Fruit fly (Drosophila melanogaster) whole organism, prepupa: ENCODE measurements around the gene CG33493.

Experiments used
- Blimp-1 ChIP-seq: fragments of 200-800 bp; sonication (Bioruptor generic); optimal IDR thresholded peaks from 3 replicates; lab custom pipeline; 2017; ENCODE audit warnings: missing biosample characterization, missing genetic modification characterization, mild to moderate bottlenecking, moderate library complexity, missing genetic modification reagents
- CG11294 ChIP-seq: fragments of 200-800 bp; sonication (Bioruptor generic); IDR thresholded peaks from 2 replicates; pipeline ENCODE4 v1.3.6; 2022; ENCODE audit warnings: missing biosample characterization, missing genetic modification characterization
- CG11762 ChIP-seq: fragments of 200-800 bp; sonication (Bioruptor generic); optimal IDR thresholded peaks from 3 replicates; lab custom pipeline; 2016; ENCODE audit warnings: missing biosample characterization, missing genetic modification characterization; ENCODE audit not compliant: insufficient read depth
- CG11902 ChIP-seq: fragments of 200-800 bp; sonication (Bioruptor generic); optimal IDR thresholded peaks from 3 replicates; lab custom pipeline; 2016; ENCODE audit warnings: missing biosample characterization, missing genetic modification characterization
- CG15336 ChIP-seq: fragments of 200-800 bp; sonication (Bioruptor generic); IDR thresholded peaks from 2 replicates; pipeline ENCODE4 v1.3.6; 2022; ENCODE audit warnings: missing biosample characterization, missing genetic modification characterization
- CG16779 ChIP-seq: fragments of 200-800 bp; sonication (Bioruptor generic); optimal IDR thresholded peaks from 3 replicates; lab custom pipeline; 2017; ENCODE audit warnings: missing biosample characterization, mild to moderate bottlenecking, missing genetic modification characterization
- CG3032 ChIP-seq: fragments of 200-800 bp; optimal IDR thresholded peaks from 2 replicates; lab custom pipeline; 2019; ENCODE audit warnings: missing biosample characterization, mild to moderate bottlenecking, missing genetic modification characterization, moderate library complexity
- CG31627 ChIP-seq: fragments of 200-800 bp; sonication (Bioruptor generic); optimal IDR thresholded peaks from 3 replicates; lab custom pipeline; 2016; ENCODE audit warnings: missing biosample characterization, missing genetic modification characterization
- CG32006 ChIP-seq: fragments of 200-800 bp; sonication (Bioruptor generic); optimal IDR thresholded peaks from 3 replicates; lab custom pipeline; 2017; ENCODE audit warnings: missing biosample characterization, mild to moderate bottlenecking, missing genetic modification characterization
- CG34406 ChIP-seq: fragments of 200-800 bp; sonication (Bioruptor generic); optimal IDR thresholded peaks from 3 replicates; lab custom pipeline; 2016; ENCODE audit warnings: missing biosample characterization, missing genetic modification characterization
- CG3919 ChIP-seq: fragments of 200-800 bp; sonication (Bioruptor generic); optimal IDR thresholded peaks from 3 replicates; lab custom pipeline; 2016; ENCODE audit warnings: missing biosample characterization, missing genetic modification characterization
- CG4318 ChIP-seq: fragments of 200-800 bp; sonication (Bioruptor generic); optimal IDR thresholded peaks from 3 replicates; lab custom pipeline; 2017; ENCODE audit warnings: missing biosample characterization, mild to moderate bottlenecking, missing genetic modification characterization
- CG6163 ChIP-seq: fragments of 200-800 bp; sonication (Bioruptor generic); IDR thresholded peaks from 3 replicates; pipeline ENCODE4 v1.3.6; 2022; ENCODE audit warnings: missing biosample characterization, missing genetic modification characterization
- CG6276 ChIP-seq: fragments of 200-800 bp; sonication (Bioruptor generic); optimal IDR thresholded peaks from 2 replicates; lab custom pipeline; 2017; ENCODE audit warnings: missing biosample characterization, mild to moderate bottlenecking, missing genetic modification characterization
- CG6808 ChIP-seq: fragments of 200-800 bp; sonication (Bioruptor generic); optimal IDR thresholded peaks from 3 replicates; lab custom pipeline; 2017; ENCODE audit warnings: missing biosample characterization, missing genetic modification characterization, mild to moderate bottlenecking, moderate library complexity, missing genetic modification reagents
- CG6854 ChIP-seq: fragments of 200-800 bp; sonication (Bioruptor generic); optimal IDR thresholded peaks from 2 replicates; lab custom pipeline; 2017; ENCODE audit warnings: missing biosample characterization, mild to moderate bottlenecking, missing genetic modification characterization
- CG8119 ChIP-seq: fragments of 200-800 bp; sonication (Bioruptor generic); IDR thresholded peaks from 3 replicates; pipeline ENCODE4 v1.3.6; 2022; ENCODE audit warnings: missing biosample characterization, missing genetic modification characterization
- CG8319 ChIP-seq: fragments of 200-800 bp; sonication (Bioruptor generic); optimal IDR thresholded peaks from 3 replicates; lab custom pipeline; 2016; ENCODE audit warnings: missing biosample characterization, missing genetic modification characterization
- CG8632 ChIP-seq: fragments of 200-800 bp; sonication (Bioruptor generic); optimal IDR thresholded peaks from 3 replicates; lab custom pipeline; 2016; ENCODE audit warnings: missing biosample characterization, missing genetic modification characterization
- Eip75B ChIP-seq: fragments of 200-800 bp; sonication (Bioruptor generic); optimal IDR thresholded peaks from 3 replicates; lab custom pipeline; 2016; ENCODE audit warnings: missing biosample characterization, missing genetic modification characterization
- Eip78C ChIP-seq: fragments of 200-800 bp; sonication (Bioruptor generic); peaks from one replicate; lab custom pipeline; 2016; ENCODE audit warnings: missing biosample characterization, missing genetic modification characterization
- Eip93F ChIP-seq: fragments of 200-800 bp; sonication (Bioruptor generic); optimal IDR thresholded peaks from 2 replicates; lab custom pipeline; 2016; ENCODE audit warnings: missing biosample characterization, mild to moderate bottlenecking, missing genetic modification characterization
- Ets21C ChIP-seq: fragments of 200-800 bp; sonication (Bioruptor generic); optimal IDR thresholded peaks from 3 replicates; lab custom pipeline; 2016; ENCODE audit warnings: missing biosample characterization, missing genetic modification characterization
- Ets96B ChIP-seq: fragments of 200-800 bp; optimal IDR thresholded peaks from 2 replicates; lab custom pipeline; 2019; ENCODE audit warnings: missing biosample characterization, mild to moderate bottlenecking, missing genetic modification characterization, moderate library complexity
- Gug ChIP-seq: fragments of 200-800 bp; sonication (Bioruptor generic); IDR thresholded peaks from 2 replicates; pipeline ENCODE4 v1.3.6; 2022; ENCODE audit warnings: missing biosample characterization, missing genetic modification characterization
- Hr38 ChIP-seq: sonication (Bioruptor generic); optimal IDR thresholded peaks from 2 replicates; lab custom pipeline; 2016; ENCODE audit warnings: missing biosample characterization, missing genetic modification characterization
- Hr39 ChIP-seq: fragments of 200-800 bp; sonication (Bioruptor generic); optimal IDR thresholded peaks from 2 replicates; lab custom pipeline; 2016; ENCODE audit warnings: missing biosample characterization, missing genetic modification characterization
- Hr4 ChIP-seq: fragments of 200-800 bp; sonication (Bioruptor generic); optimal IDR thresholded peaks from 3 replicates; lab custom pipeline; 2016; ENCODE audit warnings: missing biosample characterization, missing genetic modification characterization
- Lpt ChIP-seq: fragments of 200-800 bp; sonication (Bioruptor generic); optimal IDR thresholded peaks from 3 replicates; lab custom pipeline; 2016; ENCODE audit warnings: missing biosample characterization, missing genetic modification characterization
- Met ChIP-seq: fragments of 200-800 bp; sonication (Bioruptor generic); optimal IDR thresholded peaks from 3 replicates; lab custom pipeline; 2016; ENCODE audit warnings: missing biosample characterization, missing genetic modification characterization
- Smox ChIP-seq: fragments of 200-800 bp; sonication (Bioruptor generic); optimal IDR thresholded peaks from 3 replicates; lab custom pipeline; 2016; ENCODE audit warnings: missing biosample characterization, missing genetic modification characterization
- Sox102F ChIP-seq: fragments of 200-800 bp; sonication (Bioruptor generic); optimal IDR thresholded peaks from 2 replicates; lab custom pipeline; 2016; ENCODE audit warnings: missing biosample characterization, mild to moderate bottlenecking, missing genetic modification characterization
- Sox14 ChIP-seq: fragments of 200-800 bp; sonication (Bioruptor generic); optimal IDR thresholded peaks from 3 replicates; lab custom pipeline; 2016; ENCODE audit warnings: missing biosample characterization, missing genetic modification characterization
- Sox15 ChIP-seq: fragments of 200-800 bp; sonication (Bioruptor generic); optimal IDR thresholded peaks from 3 replicates; lab custom pipeline; 2016; ENCODE audit warnings: missing biosample characterization, missing genetic modification characterization
- achi ChIP-seq: fragments of 200-800 bp; sonication (Bioruptor generic); optimal IDR thresholded peaks from 3 replicates; lab custom pipeline; 2016; ENCODE audit warnings: missing biosample characterization, missing genetic modification characterization
- acj6 ChIP-seq: fragments of 200-800 bp; sonication (Bioruptor generic); optimal IDR thresholded peaks from 3 replicates; lab custom pipeline; 2016; ENCODE audit warnings: missing biosample characterization, missing genetic modification characterization
- dac ChIP-seq: fragments of 200-800 bp; sonication (Bioruptor generic); optimal IDR thresholded peaks from 2 replicates; lab custom pipeline; 2017; ENCODE audit warnings: missing biosample characterization, mild to moderate bottlenecking, missing genetic modification characterization
- dsx ChIP-seq: fragments of 200-800 bp; optimal IDR thresholded peaks from 3 replicates; lab custom pipeline; 2019; ENCODE audit warnings: missing biosample characterization, mild to moderate bottlenecking, missing genetic modification characterization, moderate library complexity; ENCODE audit not compliant: poor library complexity, severe bottlenecking
- eg ChIP-seq: fragments of 200-800 bp; sonication (Bioruptor generic); IDR thresholded peaks from 3 replicates; pipeline ENCODE4 v1.3.6; 2022; ENCODE audit warnings: missing biosample characterization, missing genetic modification characterization
- esn ChIP-seq: fragments of 200-800 bp; sonication (Bioruptor generic); optimal IDR thresholded peaks from 2 replicates; lab custom pipeline; 2016; ENCODE audit warnings: missing biosample characterization, mild to moderate bottlenecking, missing genetic modification characterization, moderate library complexity
- fd59A ChIP-seq: fragments of 200-800 bp; sonication (Bioruptor generic); optimal IDR thresholded peaks from 2 replicates; lab custom pipeline; 2017; ENCODE audit warnings: missing biosample characterization, mild to moderate bottlenecking, missing genetic modification characterization, missing genetic modification reagents
- fd85E ChIP-seq: fragments of 200-800 bp; sonication (Bioruptor generic); optimal IDR thresholded peaks from 3 replicates; lab custom pipeline; 2016; ENCODE audit warnings: missing biosample characterization, missing genetic modification characterization
- lz ChIP-seq: fragments of 200-800 bp; sonication (Bioruptor generic); optimal IDR thresholded peaks from 3 replicates; lab custom pipeline; 2016; ENCODE audit warnings: missing biosample characterization, missing genetic modification characterization
- net ChIP-seq: fragments of 200-800 bp; sonication (Bioruptor generic); optimal IDR thresholded peaks from 3 replicates; lab custom pipeline; 2016; ENCODE audit warnings: missing biosample characterization, missing genetic modification characterization
- pdm3 ChIP-seq: fragments of 200-800 bp; sonication (Bioruptor generic); optimal IDR thresholded peaks from 3 replicates; lab custom pipeline; 2016; ENCODE audit warnings: missing biosample characterization, missing genetic modification characterization
- spab ChIP-seq: fragments of 200-800 bp; sonication (Bioruptor generic); optimal IDR thresholded peaks from 2 replicates; lab custom pipeline; 2017; ENCODE audit warnings: missing biosample characterization, mild to moderate bottlenecking, missing genetic modification characterization, missing genetic modification reagents
- svp ChIP-seq: fragments of 200-800 bp; sonication (Bioruptor generic); peaks from one replicate; lab custom pipeline; 2016; ENCODE audit warnings: missing biosample characterization, missing genetic modification characterization
- topi ChIP-seq: fragments of 200-800 bp; sonication (Bioruptor generic); optimal IDR thresholded peaks from 3 replicates; lab custom pipeline; 2016; ENCODE audit warnings: missing biosample characterization, missing genetic modification characterization
- vri ChIP-seq: fragments of 200-800 bp; sonication (Bioruptor generic); optimal IDR thresholded peaks from 3 replicates; lab custom pipeline; 2016; ENCODE audit warnings: missing biosample characterization, mild to moderate bottlenecking, missing genetic modification characterization

The CG33493 gene

DNA sequence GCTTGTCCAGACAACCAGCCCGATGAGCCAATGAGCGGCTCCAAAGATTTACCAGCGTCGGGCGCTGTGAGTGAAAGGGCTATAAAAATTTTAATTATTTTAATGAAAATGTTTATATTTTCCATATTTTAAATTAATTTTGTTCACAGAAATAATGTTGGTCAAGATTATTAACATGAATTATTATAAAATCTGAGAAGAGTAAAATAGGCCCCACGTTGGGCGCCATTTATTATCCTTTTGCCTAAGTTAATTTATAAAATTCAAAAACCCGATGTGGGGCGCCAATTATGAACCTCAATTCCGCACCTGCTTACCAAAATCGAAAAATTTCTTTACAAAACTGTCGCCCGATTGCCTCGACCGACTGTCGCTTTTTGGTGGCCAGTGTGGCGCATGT is 16.2 kb upstream of the CG33493 start (continued):
- peak; percentile 76 for TF ChIP-seq CG15336 (GFP tag; lab: Robert Waterston, UW)
- TF ChIP-seq achi (GFP tag; lab: Kevin White, UChicago), result peak; percentile 62
- peak; percentile 38 for TF ChIP-seq Met (GFP tag; lab: Kevin White, UChicago)
- peak; percentile 11 for TF ChIP-seq CG6808
- no peak for TF ChIP-seq vri (GFP tag; lab: Kevin White, UChicago)
- TF ChIP-seq spab (GFP tag; lab: Kevin White, UChicago), result no peak
- TF ChIP-seq eg, result peak; percentile 73; the same call in 2 of the 3 replicates
- peak; percentile 14 for TF ChIP-seq Eip93F (GFP tag; lab: Kevin White, UChicago)
- peak; percentile 19 for TF ChIP-seq fd85E (GFP tag; lab: Kevin White, UChicago)
- peak; percentile 86 for TF ChIP-seq Eip78C (GFP tag; lab: Kevin White, UChicago)
- no peak for TF ChIP-seq fd59A (GFP tag; lab: Kevin White, UChicago)
- TF ChIP-seq Blimp-1 (GFP tag; lab: Kevin White, UChicago), result peak; percentile 56
- TF ChIP-seq, all 60 proteins: peak for 49

DNA sequence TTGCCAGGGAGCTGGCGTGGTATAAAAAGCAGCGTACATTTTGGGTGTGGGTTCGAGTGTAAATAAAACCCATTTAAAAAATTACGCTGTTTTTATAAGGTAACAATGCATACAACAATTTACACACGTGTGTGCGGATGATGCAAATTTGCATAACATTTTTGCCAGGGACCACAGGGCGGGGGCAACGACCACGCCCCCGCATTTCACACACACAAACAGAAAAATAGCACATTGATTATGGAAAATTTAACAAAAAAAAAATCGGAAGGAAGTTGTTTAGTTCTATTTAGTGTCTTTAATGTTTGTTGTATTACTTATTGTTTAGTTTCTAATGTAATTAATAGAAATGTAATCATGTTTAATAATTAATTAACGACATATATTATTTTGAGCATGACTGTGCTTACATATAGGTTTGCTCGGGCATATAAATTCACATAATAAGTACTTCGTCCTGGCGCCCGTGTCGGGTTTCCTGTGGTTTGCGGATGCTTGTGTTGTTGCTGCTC is 11.6 kb upstream of the CG33493 start:
- TF ChIP-seq CG11762 (GFP tag; lab: Kevin White, UChicago) (no peak), CG6854 (GFP tag; lab: Kevin White, UChicago) (no peak), Ets21C (GFP tag; lab: Kevin White, UChicago) (no peak), CG6808 (peak; percentile 31), lz (GFP tag; lab: Kevin White, UChicago) (no peak), acj6 (GFP tag; lab: Kevin White, UChicago) (peak; percentile 12), Blimp-1 (GFP tag; lab: Kevin White, UChicago) (no peak), Met (GFP tag; lab: Kevin White, UChicago) (peak; percentile 16), CG31627 (no peak), CG11902 (GFP tag; lab: Kevin White, UChicago) (no peak), CG11294 (GFP tag; lab: Robert Waterston, UW) (no peak), pdm3 (GFP tag; lab: Kevin White, UChicago) (no peak), Eip75B (no peak), CG3919 (peak; percentile 23), Hr38 (GFP tag; lab: Kevin White, UChicago) (no peak), Sox14 (no peak), CG8319 (GFP tag; lab: Kevin White, UChicago) (no peak), Sox102F (GFP tag; lab: Kevin White, UChicago) (peak; percentile 6), eg (peak; percentile 45; the same call in 1 of the 3 replicates), topi (GFP tag; lab: Kevin White, UChicago) (no peak), Lpt (GFP tag; lab: Kevin White, UChicago) (no peak), CG34406 (GFP tag; lab: Kevin White, UChicago) (peak; percentile 28), Smox (GFP tag; lab: Kevin White, UChicago) (peak; percentile 1), Ets96B (peak; percentile 41), Gug (GFP tag; lab: Robert Waterston, UW) (no peak), svp (GFP tag; lab: Kevin White, UChicago) (peak; percentile 26), Sox15 (GFP tag; lab: Kevin White, UChicago) (no peak), dac (GFP tag; lab: Kevin White, UChicago) (no peak), CG3032 (tag; lab: Kevin White, UChicago) (peak; percentile 31), net (peak; percentile 35), Eip93F (GFP tag; lab: Kevin White, UChicago) (no peak), achi (GFP tag; lab: Kevin White, UChicago) (peak; percentile 20), Hr39 (GFP tag; lab: Kevin White, UChicago) (no peak), Eip78C (GFP tag; lab: Kevin White, UChicago) (peak; percentile 70), CG6163 (peak; percentile 51; the same call in 1 of the 3 replicates), CG8632 (no peak), CG4318 (GFP tag; lab: Kevin White, UChicago) (no peak), Hr4 (GFP tag; lab: Kevin White, UChicago) (no peak), fd85E (GFP tag; lab: Kevin White, UChicago) (no peak), CG8119 (GFP tag; lab: Robert Waterston, UW) (peak; percentile 63), CG16779 (no peak), vri (GFP tag; lab: Kevin White, UChicago) (no peak), CG6276 (no peak), esn (peak; percentile 30), CG32006 (peak; percentile 26), dsx (GFP tag; lab: Kevin White, UChicago) (no peak)
